Worm (Caenorhabditis elegans) whole organism, young adult: ENCODE data around the gene pnc-2.

Source experiments
- B0019.2 ChIP-seq: fragments of 200-800 bp; sonication (Bioruptor generic); conservative IDR thresholded peaks from 2 replicates; pipeline ENCODE4 v1.3.6; 2022; ENCODE audit warnings: missing genetic modification reagents, missing genetic modification characterization, missing compliant biosample characterization
- C06A6.2 ChIP-seq: fragments of 200-800 bp; sonication (Bioruptor generic); conservative IDR thresholded peaks from 2 replicates; pipeline ENCODE4 v1.3.6; 2022; ENCODE audit warnings: missing genetic modification characterization, missing compliant biosample characterization
- F22D6.2 ChIP-seq: sonication (generic microtip); optimal IDR thresholded peaks from 2 replicates; lab custom pipeline; 2016; ENCODE audit warnings: mild to moderate bottlenecking, missing genetic modification characterization, missing compliant biosample characterization
- F23B12.7 ChIP-seq: sonication (generic microtip); optimal IDR thresholded peaks from 2 replicates; lab custom pipeline; 2017; ENCODE audit warnings: missing genetic modification characterization, mild to moderate bottlenecking, missing compliant biosample characterization, antibody characterized with exemption, moderate library complexity; ENCODE audit not compliant: insufficient read depth
- F33H1.4 ChIP-seq: fragments of 200-800 bp; sonication (Bioruptor generic); IDR thresholded peaks from 2 replicates; pipeline ENCODE4 v1.3.6; 2022; ENCODE audit warnings: missing genetic modification reagents, missing genetic modification characterization, missing compliant biosample characterization
- F52B5.7 ChIP-seq: sonication (generic microtip); optimal IDR thresholded peaks from 2 replicates; lab custom pipeline; 2016; ENCODE audit warnings: mild to moderate bottlenecking, missing genetic modification characterization, missing compliant biosample characterization
- T07F8.4 ChIP-seq: sonication (generic microtip); optimal IDR thresholded peaks from 2 replicates; lab custom pipeline; 2016; ENCODE audit warnings: mild to moderate bottlenecking, missing genetic modification characterization, moderate library complexity, missing compliant biosample characterization
- Y53F4B.3 ChIP-seq: fragments of 200-800 bp; sonication (Bioruptor generic); IDR thresholded peaks from 2 replicates; pipeline ENCODE4 v1.3.6; 2022; ENCODE audit warnings: missing genetic modification reagents, missing genetic modification characterization, missing compliant biosample characterization
- Y53G8AR.9 ChIP-seq: fragments of 200-800 bp; sonication (Bioruptor generic); conservative IDR thresholded peaks from 2 replicates; pipeline ENCODE4 v1.3.6; 2022; ENCODE audit warnings: missing genetic modification reagents, missing genetic modification characterization, missing compliant biosample characterization
- Y67H2A.10 ChIP-seq: fragments of 200-800 bp; sonication (Bioruptor generic); conservative IDR thresholded peaks from 2 replicates; pipeline ENCODE4 v1.3.6; 2022; ENCODE audit warnings: missing genetic modification reagents, missing genetic modification characterization, missing compliant biosample characterization
- ZK185.1 ChIP-seq: sonication (generic microtip); optimal IDR thresholded peaks from 2 replicates; lab custom pipeline; 2016; ENCODE audit warnings: mild to moderate bottlenecking, missing genetic modification characterization, missing compliant biosample characterization; ENCODE audit not compliant: poor library complexity, severe bottlenecking
- aptf-3 ChIP-seq: fragments of 200-800 bp; sonication (Bioruptor generic); IDR thresholded peaks from 2 replicates; pipeline ENCODE4 v1.3.6; 2022; ENCODE audit warnings: missing genetic modification characterization, missing compliant biosample characterization
- atf-7 ChIP-seq: sonication (generic microtip); optimal IDR thresholded peaks from 2 replicates; lab custom pipeline; 2017; ENCODE audit warnings: mild to moderate bottlenecking, missing genetic modification characterization, missing compliant biosample characterization
- attf-6 ChIP-seq: fragments of 200-800 bp; sonication (Bioruptor generic); IDR thresholded peaks from 2 replicates; pipeline ENCODE4 v1.3.6; 2022; ENCODE audit warnings: missing genetic modification reagents, missing genetic modification characterization, missing compliant biosample characterization
- cebp-1 ChIP-seq, 2 experiments: fragments of 200-800 bp in 1 of 2; sonication (Bioruptor generic) in 1 of 2; sonication (generic microtip) in 1 of 2; IDR thresholded peaks in 1 of 2; optimal IDR thresholded peaks in 1 of 2; 2 replicates each; pipeline versions ENCODE4 v1.3.6 to Lab custom; 2017 to 2022; ENCODE audit warnings: missing compliant biosample characterization in 2 of 2, missing genetic modification characterization in 2 of 2, mild to moderate bottlenecking in 1 of 2, missing genetic modification reagents in 1 of 2, moderate library complexity in 1 of 2
- ceh-79 ChIP-seq: sonication (generic microtip); optimal IDR thresholded peaks from 2 replicates; lab custom pipeline; 2017; ENCODE audit warnings: mild to moderate bottlenecking, missing genetic modification characterization, missing compliant biosample characterization
- die-1 ChIP-seq: sonication (generic microtip); optimal IDR thresholded peaks from 2 replicates; lab custom pipeline; 2016; ENCODE audit warnings: missing genotype, mild to moderate bottlenecking, missing genetic modification characterization, missing compliant biosample characterization
- dpl-1 ChIP-seq: fragments of 150-350 bp; optimal IDR thresholded peaks from 2 replicates; lab custom pipeline; 2014; ENCODE audit warnings: missing biosample characterization, missing genetic modification reagents, missing genetic modification characterization
- efl-1 ChIP-seq: fragments of 150-350 bp; optimal IDR thresholded peaks from 2 replicates; lab custom pipeline; 2014; ENCODE audit warnings: missing biosample characterization, missing genetic modification reagents, missing genetic modification characterization
- egl-18 ChIP-seq: fragments of 200-800 bp; sonication (Bioruptor generic); IDR thresholded peaks from 2 replicates; pipeline ENCODE4 v1.3.6; 2022; ENCODE audit warnings: missing genetic modification reagents, missing genetic modification characterization, missing compliant biosample characterization
- ets-4 ChIP-seq: fragments of 200-800 bp; sonication (Bioruptor generic); optimal IDR thresholded peaks from 2 replicates; lab custom pipeline; 2018; ENCODE audit warnings: mild to moderate bottlenecking, missing genetic modification characterization, missing compliant biosample characterization
- hmg-1.2 ChIP-seq: fragments of 200-800 bp; sonication (Bioruptor generic); IDR thresholded peaks from 2 replicates; pipeline ENCODE4 v1.3.6; 2022; ENCODE audit warnings: missing genetic modification reagents, missing genetic modification characterization, missing compliant biosample characterization
- let-607 ChIP-seq, 2 experiments: fragments of 200-800 bp in 1 of 2; sonication (Bioruptor generic) in 1 of 2; sonication (generic microtip) in 1 of 2; optimal IDR thresholded peaks; 2 replicates each; lab custom pipeline; 2016 to 2018; ENCODE audit warnings: mild to moderate bottlenecking in 2 of 2, missing compliant biosample characterization in 2 of 2, missing genetic modification characterization in 2 of 2, moderate library complexity in 2 of 2, missing genotype in 1 of 2
- lin-26 ChIP-seq: fragments of 200-800 bp; sonication (Bioruptor generic); IDR thresholded peaks from 2 replicates; pipeline ENCODE4 v1.3.6; 2022; ENCODE audit warnings: missing genetic modification reagents, missing genetic modification characterization, missing compliant biosample characterization
- lin-35 ChIP-seq, 3 experiments: fragments of 150-350 bp in 2 of 3; sonication (generic microtip) in 1 of 3; optimal IDR thresholded peaks; 2 replicates each; lab custom pipeline; 2014 to 2018; ENCODE audit warnings: missing biosample characterization in 3 of 3, missing genetic modification characterization in 3 of 3, missing genetic modification reagents in 3 of 3
- lin-40 ChIP-seq: sonication (generic microtip); optimal IDR thresholded peaks from 2 replicates; lab custom pipeline; 2016; ENCODE audit warnings: missing genetic modification characterization, mild to moderate bottlenecking, missing compliant biosample characterization, missing genotype, missing genetic modification reagents
- lsl-1 ChIP-seq: fragments of 200-800 bp; sonication (Bioruptor generic); optimal IDR thresholded peaks from 2 replicates; lab custom pipeline; 2018; ENCODE audit warnings: mild to moderate bottlenecking, missing genetic modification characterization, moderate library complexity, missing compliant biosample characterization
- madf-3 ChIP-seq: fragments of 200-800 bp; sonication (Bioruptor generic); IDR thresholded peaks from 2 replicates; pipeline ENCODE4 v1.3.6; 2022; ENCODE audit warnings: missing genetic modification reagents, missing genetic modification characterization, missing compliant biosample characterization
- mel-28 ChIP-seq: sonication (generic microtip); optimal IDR thresholded peaks from 2 replicates; lab custom pipeline; 2016; ENCODE audit warnings: borderline replicate concordance, mild to moderate bottlenecking, missing genetic modification characterization, missing compliant biosample characterization
- mxl-1 ChIP-seq: sonication (generic microtip); optimal IDR thresholded peaks from 2 replicates; lab custom pipeline; 2016; ENCODE audit warnings: missing genetic modification characterization, missing compliant biosample characterization
- nhr-179 ChIP-seq: sonication (generic microtip); optimal IDR thresholded peaks from 2 replicates; lab custom pipeline; 2016; ENCODE audit warnings: mild to moderate bottlenecking, missing genetic modification characterization, missing compliant biosample characterization
- pha-4 ChIP-seq: fragments of 150-350 bp; sonication (generic microtip); optimal IDR thresholded peaks from 2 replicates; lab custom pipeline; 2014; ENCODE audit warnings: missing biosample characterization, missing genetic modification reagents, missing genetic modification characterization
- rcor-1 ChIP-seq: fragments of 200-800 bp; sonication (Bioruptor generic); IDR thresholded peaks from 2 replicates; pipeline ENCODE4 v1.3.6; 2022; ENCODE audit warnings: missing genetic modification reagents, missing genetic modification characterization, missing compliant biosample characterization
- rpc-1 ChIP-seq, 2 experiments: fragments of 150-350 bp in 1 of 2; sonication (generic microtip) in 1 of 2; optimal IDR thresholded peaks; 2 replicates each; lab custom pipeline; 2014 to 2018; ENCODE audit warnings: missing biosample characterization in 1 of 2, missing genetic modification characterization in 1 of 2, missing genetic modification reagents in 1 of 2, missing genotype in 1 of 2
- sdz-38 ChIP-seq: sonication (generic microtip); optimal IDR thresholded peaks from 2 replicates; lab custom pipeline; 2016; ENCODE audit warnings: missing genotype, missing genetic modification characterization, missing compliant biosample characterization
- sea-2 ChIP-seq: fragments of 200-800 bp; sonication (Bioruptor generic); IDR thresholded peaks from 2 replicates; pipeline ENCODE4 v1.3.6; 2022; ENCODE audit warnings: missing genetic modification characterization, missing compliant biosample characterization
- snpc-1.3 ChIP-seq: sonication (generic microtip); optimal IDR thresholded peaks from 2 replicates; lab custom pipeline; 2017; ENCODE audit warnings: missing genetic modification characterization, mild to moderate bottlenecking, missing compliant biosample characterization, antibody characterized with exemption, moderate library complexity, missing genotype, missing genetic modification reagents; ENCODE audit not compliant: insufficient read depth
- snpc-3.4 ChIP-seq: sonication (generic microtip); optimal IDR thresholded peaks from 2 replicates; lab custom pipeline; 2017; ENCODE audit warnings: missing genetic modification characterization, mild to moderate bottlenecking, missing compliant biosample characterization, antibody characterized with exemption, moderate library complexity, missing genotype, missing genetic modification reagents
- snpc-4 ChIP-seq, 5 experiments: fragments of 150-350 bp in 1 of 5; sonication (generic microtip) in 4 of 5; optimal IDR thresholded peaks; 2 replicates each; lab custom pipeline; 2014 to 2018; ENCODE audit warnings: missing genetic modification characterization in 5 of 5, missing biosample characterization in 3 of 5, antibody characterized with exemption in 2 of 5, mild to moderate bottlenecking in 2 of 5, missing compliant biosample characterization in 2 of 5, missing genotype in 2 of 5, moderate library complexity in 2 of 5, missing genetic modification reagents in 1 of 5
- tbp1 ChIP-seq: fragments of 200-800 bp; sonication (Bioruptor generic); optimal IDR thresholded peaks from 2 replicates; lab custom pipeline; 2018; ENCODE audit warnings: mild to moderate bottlenecking, missing genetic modification characterization, missing compliant biosample characterization
- unc-130 ChIP-seq: sonication (generic microtip); optimal IDR thresholded peaks from 2 replicates; lab custom pipeline; 2016; ENCODE audit warnings: missing genetic modification reagents, missing genetic modification characterization, missing compliant biosample characterization
- ztf-18 ChIP-seq: sonication (generic microtip); optimal IDR thresholded peaks from 2 replicates; lab custom pipeline; 2016; ENCODE audit warnings: missing genotype, mild to moderate bottlenecking, missing genetic modification characterization, missing compliant biosample characterization

Gene pnc-2

DNA sequence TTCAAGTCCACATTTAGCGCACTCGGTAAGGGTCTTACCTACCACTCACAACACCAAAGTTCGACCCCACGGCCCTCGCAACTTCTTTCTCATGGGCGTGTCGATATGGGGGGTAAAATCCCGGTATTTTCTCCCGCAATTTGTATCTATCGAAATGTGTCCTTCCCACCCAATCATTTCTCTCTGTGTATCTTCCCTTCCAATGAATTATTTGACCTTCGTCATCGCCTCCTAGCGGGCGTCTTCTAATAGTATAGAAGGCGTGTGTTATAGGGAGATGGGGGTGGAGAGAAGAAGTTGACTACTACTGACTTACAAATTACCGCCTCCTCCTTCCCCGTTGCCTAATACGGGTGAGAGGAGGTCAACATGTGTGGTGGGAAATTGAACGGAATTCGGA, 32.9 kb downstream of the pnc-2 start:
- TF ChIP-seq snpc-4 (GFP tag; optimal IDR thresholded peaks at IDR 0.05; lab: Kevin White, UChicago) (peak; percentile 72), snpc-4 (tag; optimal IDR thresholded peaks at IDR 0.05; lab: Kevin White, UChicago) (peak in 3 of 4 experiments; percentile 85 to 92 (median 86)), lin-35 (GFP tag; optimal IDR thresholded peaks at IDR 0.05; lab: Kevin White, UChicago) (no peak), C06A6.2 (no peak), attf-6 (GFP tag; lab: Robert Waterston, UW) (peak; percentile 90), rcor-1 (no peak), tbp1 (GFP tag; lab: Kevin White, UChicago) (peak; percentile 23), cebp-1 (GFP tag; IDR thresholded peaks at IDR 0.05; lab: Robert Waterston, UW) (no peak), cebp-1 (tag; optimal IDR thresholded peaks at IDR 0.05; lab: Kevin White, UChicago) (no peak), rpc-1 (optimal IDR thresholded peaks at IDR 0.05; lab: Kevin White, UChicago) (peak; percentile 16), rpc-1 (tag; optimal IDR thresholded peaks at IDR 0.05; lab: Kevin White, UChicago) (peak; percentile 58)

ce11 chrIV:14874926-14875570, 34.4 kb downstream of the pnc-2 start:
- peak; percentile 31 for TF ChIP-seq lin-40 (tag; lab: Kevin White, UChicago)
- no peak for TF ChIP-seq Y53F4B.3 (GFP tag; lab: Robert Waterston, UW)
- TF ChIP-seq Y67H2A.10: no peak
- TF ChIP-seq F22D6.2 (tag; lab: Kevin White, UChicago): no peak
- no peak for TF ChIP-seq F33H1.4 (GFP tag; lab: Robert Waterston, UW)
- TF ChIP-seq pha-4 (tag; lab: Kevin White, UChicago): no peak
- no peak for TF ChIP-seq dpl-1 (GFP tag; lab: Kevin White, UChicago)
- no peak for TF ChIP-seq rcor-1
- TF ChIP-seq hmg-1.2 (GFP tag; lab: Robert Waterston, UW): peak; percentile 36; the same call in 1 of the 2 replicates
- TF ChIP-seq cebp-1 (GFP tag; IDR thresholded peaks at IDR 0.05; lab: Robert Waterston, UW): no peak
- peak; percentile 54 for TF ChIP-seq cebp-1 (tag; optimal IDR thresholded peaks at IDR 0.05; lab: Kevin White, UChicago)
- TF ChIP-seq lin-26 (GFP tag; lab: Robert Waterston, UW): no peak
- no peak for TF ChIP-seq ets-4
- TF ChIP-seq efl-1: no peak
- no peak for TF ChIP-seq aptf-3
- no peak for TF ChIP-seq sdz-38 (tag; lab: Kevin White, UChicago)
- TF ChIP-seq Y53G8AR.9 (GFP tag; lab: Robert Waterston, UW): no peak
- TF ChIP-seq T07F8.4 (tag; lab: Kevin White, UChicago): no peak
- TF ChIP-seq snpc-3.4 (tag; lab: Kevin White, UChicago): peak; percentile 15
- TF ChIP-seq lsl-1: no peak
- no peak for TF ChIP-seq nhr-179 (tag; lab: Kevin White, UChicago)
- TF ChIP-seq let-607 (tag; optimal IDR thresholded peaks at IDR 0.05; lab: Kevin White, UChicago): peak in 1 of 2 experiments; percentile 4
- TF ChIP-seq mxl-1 (tag; lab: Kevin White, UChicago): peak; percentile 1
- peak; percentile 93 for TF ChIP-seq snpc-4 (GFP tag; optimal IDR thresholded peaks at IDR 0.05; lab: Kevin White, UChicago)
- TF ChIP-seq snpc-4 (tag; optimal IDR thresholded peaks at IDR 0.05; lab: Kevin White, UChicago): peak; percentile 23 to 98 (median 96)
- no peak for TF ChIP-seq ceh-79 (tag; lab: Kevin White, UChicago)
- no peak for TF ChIP-seq F23B12.7
- TF ChIP-seq madf-3 (GFP tag; lab: Robert Waterston, UW): no peak
- TF ChIP-seq F52B5.7 (tag; lab: Kevin White, UChicago): no peak
- TF ChIP-seq egl-18 (GFP tag; lab: Robert Waterston, UW): no peak
- TF ChIP-seq mel-28 (tag; lab: Kevin White, UChicago): no peak
- TF ChIP-seq snpc-1.3 (tag; lab: Kevin White, UChicago): peak; percentile 88
- peak; percentile 58 for TF ChIP-seq rpc-1 (optimal IDR thresholded peaks at IDR 0.05; lab: Kevin White, UChicago)
- TF ChIP-seq rpc-1 (tag; optimal IDR thresholded peaks at IDR 0.05; lab: Kevin White, UChicago): peak; percentile 81
- no peak for TF ChIP-seq unc-130 (GFP tag; lab: Kevin White, UChicago)
- peak; percentile 98 for TF ChIP-seq attf-6 (GFP tag; lab: Robert Waterston, UW)
- TF ChIP-seq B0019.2 (GFP tag; lab: Robert Waterston, UW): no peak
- TF ChIP-seq die-1 (tag; lab: Kevin White, UChicago): peak; percentile 47
- no peak for TF ChIP-seq ZK185.1 (tag; lab: Kevin White, UChicago)
- TF ChIP-seq atf-7 (tag; lab: Kevin White, UChicago): peak; percentile 22
- peak; percentile 66 for TF ChIP-seq ztf-18
- no peak for TF ChIP-seq sea-2 (GFP tag; lab: Robert Waterston, UW)
